Worm (Caenorhabditis elegans) whole organism, L4 larva: ENCODE data around the gene C17C3.11.

Experiments
- ctbp-1 ChIP-seq: fragments of 200-800 bp; sonication (Bioruptor generic); IDR thresholded peaks from 2 replicates; pipeline ENCODE4 v1.3.6; 2022; ENCODE audit warnings: missing genetic modification reagents, missing genetic modification characterization, missing compliant biosample characterization
- fos-1 ChIP-seq: fragments of 150-350 bp; optimal IDR thresholded peaks from 2 replicates; lab custom pipeline; 2014; ENCODE audit warnings: missing biosample characterization, missing genetic modification characterization
- lin-13 ChIP-seq: fragments of 150-350 bp; optimal IDR thresholded peaks from 2 replicates; lab custom pipeline; 2014; ENCODE audit warnings: missing biosample characterization, missing genetic modification reagents, missing genetic modification characterization
- lin-39 ChIP-seq: fragments of 150-350 bp; optimal IDR thresholded peaks from 2 replicates; lab custom pipeline; 2014; ENCODE audit warnings: missing biosample characterization, missing genetic modification reagents, missing genetic modification characterization
- nhr-48 ChIP-seq: sonication (generic microtip); optimal IDR thresholded peaks from 2 replicates; lab custom pipeline; 2016; ENCODE audit warnings: mild to moderate bottlenecking, missing genetic modification characterization, missing compliant biosample characterization
- pqm-1 ChIP-seq: sonication (generic microtip); optimal IDR thresholded peaks from 2 replicates; lab custom pipeline; 2017; ENCODE audit warnings: missing biosample characterization, missing genetic modification characterization
- snpc-4 ChIP-seq: fragments of 150-350 bp; optimal IDR thresholded peaks from 2 replicates; lab custom pipeline; 2014; ENCODE audit warnings: missing biosample characterization, missing genetic modification characterization
- zag-1 ChIP-seq: fragments of 150-350 bp; optimal IDR thresholded peaks from 2 replicates; lab custom pipeline; 2014; ENCODE audit warnings: missing biosample characterization, missing genetic modification characterization

ce11 chrII:5565082-5565623 lies 27.5 kb downstream of the C17C3.11 start:
- TF ChIP-seq pqm-1 (tag; lab: Kevin White, UChicago): no peak
- TF ChIP-seq lin-13 (GFP tag; lab: Kevin White, UChicago): no peak
- TF ChIP-seq zag-1 (tag; lab: Kevin White, UChicago): no peak
- TF ChIP-seq ctbp-1 (GFP tag; lab: Robert Waterston, UW): no peak
- no peak for TF ChIP-seq fos-1 (tag; lab: Kevin White, UChicago)
- TF ChIP-seq lin-39: no peak
- no peak for TF ChIP-seq snpc-4 (tag; lab: Kevin White, UChicago)
- TF ChIP-seq nhr-48 (tag; lab: Kevin White, UChicago): no peak
